ENCODE assay signal across 1 fruit fly cellular context in the genomic region with DNA sequence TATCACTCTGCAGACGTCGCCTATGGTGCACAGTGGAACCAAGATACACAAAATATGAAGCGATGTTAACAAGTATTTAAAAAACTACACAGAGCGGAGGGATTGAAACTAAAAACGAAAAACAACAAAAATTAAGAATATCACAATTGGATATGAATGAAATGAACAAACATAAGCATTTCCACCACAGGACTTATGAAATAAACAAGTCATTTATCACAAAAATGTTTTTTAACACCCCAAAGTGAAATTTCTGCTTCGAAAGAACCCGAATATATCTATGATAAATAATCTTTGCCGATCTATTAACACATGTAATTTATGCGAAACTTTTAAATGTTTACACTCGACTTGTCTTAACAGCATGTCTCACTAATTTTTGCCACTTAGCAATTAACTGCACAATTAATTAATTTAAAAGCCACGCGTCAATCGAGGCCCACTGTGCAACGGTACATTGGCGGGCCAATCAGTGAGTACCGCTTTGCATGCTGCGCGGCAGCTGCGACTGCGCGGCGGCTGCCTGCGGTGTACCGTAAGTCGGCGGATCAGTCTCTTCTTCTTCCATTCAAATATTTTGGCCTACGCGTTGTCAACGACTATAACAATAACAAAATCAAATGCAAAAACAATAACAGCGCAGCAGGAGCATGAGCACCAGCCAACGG.
A peak's percentile ranks its signal among the peaks of the same experiment; 100 is the strongest.
TF ChIP-seq lines count a peak whose summit lies in the region.

No protein-coding gene starts in this region.

TF ChIP-seq in whole organism, embryonic, 481 proteins besides CTCF, POLR2A, EP300 and RAD21 (continued from another document and continues in another):
- TF ChIP-seq CG3163 (GFP tag; optimal IDR thresholded peaks at IDR 0.05; lab: Kevin White, UChicago) (no peak), CG2120 (GFP tag; optimal IDR thresholded peaks at IDR 0.05; lab: Kevin White, UChicago) (no peak), CG6791 (GFP tag; IDR thresholded peaks at IDR 0.05; lab: Robert Waterston, UW; ENCODE audit: partially characterized antibody) (0 out of 3 replicates have a peak, but pooled peaks have one; percentile 34), CG31365 (tag; optimal IDR thresholded peaks at IDR 0.05; lab: Kevin White, UChicago) (no peak), CG4360 (GFP tag; IDR thresholded peaks at IDR 0.05; lab: Robert Waterston, UW) (no peak), HLHmδ (GFP tag; optimal IDR thresholded peaks at IDR 0.05; lab: Kevin White, UChicago) (no peak), wdn (GFP tag; IDR thresholded peaks at IDR 0.05; lab: Robert Waterston, UW) (no peak), ssp (GFP tag; IDR thresholded peaks at IDR 0.05; lab: Robert Waterston, UW) (no peak; the same call in 1 of the 2 replicates), B-H2 (GFP tag; optimal IDR thresholded peaks at IDR 0.05; lab: Kevin White, UChicago) (no peak), Nf-YA (GFP tag; IDR thresholded peaks at IDR 0.05; lab: Robert Waterston, UW) (no peak), CG13624 (GFP tag; optimal IDR thresholded peaks at IDR 0.05; lab: Kevin White, UChicago) (peak; percentile 33), CG11695 (GFP tag; IDR thresholded peaks at IDR 0.05; lab: Robert Waterston, UW) (peak; percentile 57; the same call in 2 of the 3 replicates), CG18619 (GFP tag; optimal IDR thresholded peaks at IDR 0.05; lab: Kevin White, UChicago) (peak; percentile 37), Abd-B (GFP tag; optimal IDR thresholded peaks at IDR 0.05; lab: Kevin White, UChicago) (peak; percentile 69), Gsc (GFP tag; IDR thresholded peaks at IDR 0.05; lab: Robert Waterston, UW) (no peak), CoRest (tag; optimal IDR thresholded peaks at IDR 0.05; lab: Kevin White, UChicago) (peak; percentile 64), wor (GFP tag; IDR thresholded peaks at IDR 0.05; lab: Robert Waterston, UW) (peak; percentile 24; the same call in 1 of the 2 replicates), CG9817 (tag; optimal IDR thresholded peaks at IDR 0.05; lab: Kevin White, UChicago) (no peak), E2f1 (GFP tag; IDR thresholded peaks at IDR 0.05; lab: Robert Waterston, UW) (no peak), slp2 (GFP tag; optimal IDR thresholded peaks at IDR 0.05; lab: Kevin White, UChicago) (peak; percentile 50), Six4 (GFP tag; optimal IDR thresholded peaks at IDR 0.05; lab: Kevin White, UChicago) (peak; percentile 24), fru (optimal IDR thresholded peaks at IDR 0.05; lab: Kevin White, UChicago) (no peak), CG8944 (GFP tag; optimal IDR thresholded peaks at IDR 0.05; lab: Kevin White, UChicago) (no peak), sens (GFP tag; lab: Kevin White, UChicago) (peak; percentile 94), eyg (GFP tag; optimal IDR thresholded peaks at IDR 0.05; lab: Kevin White, UChicago) (no peak), CG15269 (tag; optimal IDR thresholded peaks at IDR 0.05; lab: Kevin White, UChicago) (peak; percentile 47), Dek (tag; optimal IDR thresholded peaks at IDR 0.05; lab: Kevin White, UChicago) (no peak), CG8478 (optimal IDR thresholded peaks at IDR 0.05; lab: Kevin White, UChicago) (no peak), ttk (GFP tag; IDR thresholded peaks at IDR 0.05; lab: Robert Waterston, UW) (peak; percentile 54; the same call in 1 of the 2 replicates), CG12942 (GFP tag; optimal IDR thresholded peaks at IDR 0.05; lab: Kevin White, UChicago) (peak; percentile 6), CG43689 (GFP tag; IDR thresholded peaks at IDR 0.05; lab: Robert Waterston, UW) (no peak), CG5953 (GFP tag; IDR thresholded peaks at IDR 0.05; lab: Robert Waterston, UW) (no peak), zf30C (GFP tag; optimal IDR thresholded peaks at IDR 0.05; lab: Kevin White, UChicago) (no peak), ftz-f1 (GFP tag; optimal IDR thresholded peaks at IDR 0.05; lab: Kevin White, UChicago) (no peak), btn (GFP tag; optimal IDR thresholded peaks at IDR 0.05; lab: Kevin White, UChicago) (no peak), CG12104 (GFP tag; optimal IDR thresholded peaks at IDR 0.05; lab: Kevin White, UChicago) (no peak), zfh2 (GFP tag; optimal IDR thresholded peaks at IDR 0.05; lab: Kevin White, UChicago) (no peak), CG34224 (GFP tag; IDR thresholded peaks at IDR 0.05; lab: Robert Waterston, UW; ENCODE audit: partially characterized antibody) (no peak), CG12155 (GFP tag; optimal IDR thresholded peaks at IDR 0.05; lab: Kevin White, UChicago) (no peak), Aef1 (GFP tag; IDR thresholded peaks at IDR 0.05; lab: Robert Waterston, UW) (no peak), Atf-2 (GFP tag; optimal IDR thresholded peaks at IDR 0.05; lab: Kevin White, UChicago) (peak; percentile 50), CG13424 (tag; optimal IDR thresholded peaks at IDR 0.05; lab: Kevin White, UChicago) (peak; percentile 50), luna (GFP tag; optimal IDR thresholded peaks at IDR 0.05; lab: Kevin White, UChicago) (no peak), slou (GFP tag; optimal IDR thresholded peaks at IDR 0.05; lab: Kevin White, UChicago) (peak; percentile 25), pan (optimal IDR thresholded peaks at IDR 0.05; lab: Kevin White, UChicago) (no peak), pan (GFP tag; optimal IDR thresholded peaks at IDR 0.05 in 1 of 2, IDR thresholded peaks at IDR 0.05 in 1 of 2) (peak in 1 of 2 experiments; percentile 50), CG32767 (GFP tag; IDR thresholded peaks at IDR 0.05; lab: Robert Waterston, UW) (peak; percentile 25; the same call in 1 of the 2 replicates), CG6813 (GFP tag; optimal IDR thresholded peaks at IDR 0.05; lab: Kevin White, UChicago) (no peak), CG15479 (GFP tag; optimal IDR thresholded peaks at IDR 0.05; lab: Kevin White, UChicago) (peak; percentile 82), caup (GFP tag; optimal IDR thresholded peaks at IDR 0.05; lab: Kevin White, UChicago; ENCODE audit: severe bottlenecking) (no peak), kah (GFP tag; optimal IDR thresholded peaks at IDR 0.05; lab: Kevin White, UChicago) (no peak), sqz (GFP tag; optimal IDR thresholded peaks at IDR 0.05; lab: Kevin White, UChicago) (no peak), salm (tag; optimal IDR thresholded peaks at IDR 0.05; lab: Kevin White, UChicago) (no peak), trh (GFP tag; optimal IDR thresholded peaks at IDR 0.05; lab: Kevin White, UChicago) (no peak), CG2202 (tag; optimal IDR thresholded peaks at IDR 0.05; lab: Kevin White, UChicago) (no peak), Camta (GFP tag; optimal IDR thresholded peaks at IDR 0.05; lab: Kevin White, UChicago) (peak; percentile 46), CG15073 (GFP tag; optimal IDR thresholded peaks at IDR 0.05; lab: Kevin White, UChicago) (no peak), CG14014 (GFP tag; IDR thresholded peaks at IDR 0.05; lab: Robert Waterston, UW) (no peak; the same call in 1 of the 2 replicates), trem (tag; optimal IDR thresholded peaks at IDR 0.05; lab: Kevin White, UChicago) (no peak), twi (tag; optimal IDR thresholded peaks at IDR 0.05; lab: Kevin White, UChicago) (no peak), hb (GFP tag; IDR thresholded peaks at IDR 0.05; lab: Robert Waterston, UW; ENCODE audit: partially characterized antibody) (no peak), CG15601 (tag; optimal IDR thresholded peaks at IDR 0.05; lab: Kevin White, UChicago) (peak; percentile 38), CG18599 (GFP tag; optimal IDR thresholded peaks at IDR 0.05; lab: Kevin White, UChicago) (no peak), CG7928 (GFP tag; optimal IDR thresholded peaks at IDR 0.05; lab: Kevin White, UChicago) (no peak), Ssrp (tag; optimal IDR thresholded peaks at IDR 0.05; lab: Kevin White, UChicago) (peak; percentile 58), CG13894 (tag; optimal IDR thresholded peaks at IDR 0.05; lab: Kevin White, UChicago) (no peak), disco-r (GFP tag; optimal IDR thresholded peaks at IDR 0.05; lab: Kevin White, UChicago) (no peak), Deaf1 (tag; optimal IDR thresholded peaks at IDR 0.05; lab: Kevin White, UChicago) (no peak), bcd (GFP tag; optimal IDR thresholded peaks at IDR 0.05; lab: Kevin White, UChicago) (peak; percentile 46), pfk (GFP tag; optimal IDR thresholded peaks at IDR 0.05; lab: Kevin White, UChicago) (no peak), Poxn (GFP tag; IDR thresholded peaks at IDR 0.05; lab: Robert Waterston, UW) (no peak), sna (GFP tag; IDR thresholded peaks at IDR 0.05; lab: Robert Waterston, UW; ENCODE audit: partially characterized antibody) (no peak), CG18262 (tag; optimal IDR thresholded peaks at IDR 0.05; lab: Kevin White, UChicago) (peak; percentile 85), CG7786 (GFP tag; optimal IDR thresholded peaks at IDR 0.05; lab: Kevin White, UChicago) (no peak), Dad (GFP tag; optimal IDR thresholded peaks at IDR 0.05; lab: Kevin White, UChicago) (peak; percentile 38), ATbp (GFP tag; optimal IDR thresholded peaks at IDR 0.05; lab: Kevin White, UChicago) (peak; percentile 35), chif (GFP tag; optimal IDR thresholded peaks at IDR 0.05; lab: Kevin White, UChicago) (peak; percentile 21 to 57), CG9876 (GFP tag; optimal IDR thresholded peaks at IDR 0.05; lab: Kevin White, UChicago) (no peak), CG16779 (GFP tag; IDR thresholded peaks at IDR 0.05; lab: Robert Waterston, UW) (no peak), Mes4 (GFP tag; optimal IDR thresholded peaks at IDR 0.05; lab: Kevin White, UChicago) (peak; percentile 39), corto (GFP tag; optimal IDR thresholded peaks at IDR 0.05; lab: Kevin White, UChicago) (no peak), CG11456 (GFP tag; IDR thresholded peaks at IDR 0.05; lab: Robert Waterston, UW) (no peak), CG7987 (GFP tag; optimal IDR thresholded peaks at IDR 0.05; lab: Kevin White, UChicago) (no peak), CG11504 (tag; optimal IDR thresholded peaks at IDR 0.05; lab: Kevin White, UChicago) (peak; percentile 75), schlank (tag; optimal IDR thresholded peaks at IDR 0.05; lab: Kevin White, UChicago) (no peak), lab (GFP tag; optimal IDR thresholded peaks at IDR 0.05; lab: Kevin White, UChicago) (peak; percentile 24), NC2β (GFP tag; optimal IDR thresholded peaks at IDR 0.05; lab: Kevin White, UChicago) (no peak), CG3995 (GFP tag; optimal IDR thresholded peaks at IDR 0.05; lab: Kevin White, UChicago) (no peak), gcm2 (GFP tag; optimal IDR thresholded peaks at IDR 0.05; lab: Kevin White, UChicago) (no peak), CG10959 (GFP tag; IDR thresholded peaks at IDR 0.05; lab: Robert Waterston, UW) (no peak), repo (GFP tag; optimal IDR thresholded peaks at IDR 0.05; lab: Kevin White, UChicago) (no peak), Hr3 (GFP tag; optimal IDR thresholded peaks at IDR 0.05; lab: Kevin White, UChicago) (peak; percentile 49), CG4424 (GFP tag; optimal IDR thresholded peaks at IDR 0.05; lab: Kevin White, UChicago) (peak; percentile 69), Hmr (GFP tag; optimal IDR thresholded peaks at IDR 0.05; lab: Kevin White, UChicago) (no peak), grau (tag; optimal IDR thresholded peaks at IDR 0.05; lab: Kevin White, UChicago) (peak; percentile 48), eve (GFP tag; optimal IDR thresholded peaks at IDR 0.05; lab: Kevin White, UChicago) (peak in 1 of 2 experiments; percentile 78), Dref (GFP tag; IDR thresholded peaks at IDR 0.05; lab: Robert Waterston, UW) (no peak), H2.0 (GFP tag; IDR thresholded peaks at IDR 0.05; lab: Robert Waterston, UW) (peak; percentile 25; the same call in 1 of the 2 replicates), CG7357 (GFP tag; IDR thresholded peaks at IDR 0.05; lab: Robert Waterston, UW) (no peak), phol (tag; optimal IDR thresholded peaks at IDR 0.05; lab: Kevin White, UChicago) (peak; percentile 69), lbe (GFP tag; optimal IDR thresholded peaks at IDR 0.05; lab: Kevin White, UChicago) (no peak), pb (GFP tag; optimal IDR thresholded peaks at IDR 0.05; lab: Kevin White, UChicago) (peak; percentile 18), Taf1 (GFP tag; IDR thresholded peaks at IDR 0.05; lab: Robert Waterston, UW) (no peak), dysf (GFP tag; IDR thresholded peaks at IDR 0.05; lab: Robert Waterston, UW) (peak; percentile 57; the same call in 2 of the 3 replicates), CG9932 (GFP tag; IDR thresholded peaks at IDR 0.05; lab: Robert Waterston, UW) (no peak), Sox102F (GFP tag; optimal IDR thresholded peaks at IDR 0.05; lab: Kevin White, UChicago) (peak; percentile 58), Ets65A (GFP tag; lab: Kevin White, UChicago) (peak; percentile 39), Dfd (GFP tag; optimal IDR thresholded peaks at IDR 0.05; lab: Kevin White, UChicago) (no peak), CG2678 (tag; optimal IDR thresholded peaks at IDR 0.05; lab: Kevin White, UChicago) (peak; percentile 62), grn (GFP tag; optimal IDR thresholded peaks at IDR 0.05; lab: Kevin White, UChicago) (no peak), ap (GFP tag; IDR thresholded peaks at IDR 0.05; lab: Robert Waterston, UW) (no peak), hth (optimal IDR thresholded peaks at IDR 0.05; lab: Kevin White, UChicago) (no peak), chn (GFP tag; optimal IDR thresholded peaks at IDR 0.05; lab: Kevin White, UChicago) (peak; percentile 29), sens-2 (GFP tag; IDR thresholded peaks at IDR 0.05; lab: Robert Waterston, UW) (no peak), Adf1 (GFP tag; IDR thresholded peaks at IDR 0.05; lab: Robert Waterston, UW) (no peak), shn (GFP tag; optimal IDR thresholded peaks at IDR 0.05; lab: Kevin White, UChicago) (no peak), CG17802 (tag; optimal IDR thresholded peaks at IDR 0.05; lab: Kevin White, UChicago) (no peak), CG3281 (GFP tag; optimal IDR thresholded peaks at IDR 0.05; lab: Kevin White, UChicago) (peak; percentile 27), CG1603 (tag; optimal IDR thresholded peaks at IDR 0.05; lab: Kevin White, UChicago) (peak; percentile 20), CG11247 (GFP tag; IDR thresholded peaks at IDR 0.05; lab: Robert Waterston, UW) (peak; percentile 23; the same call in 1 of the 2 replicates), CG9727 (GFP tag; optimal IDR thresholded peaks at IDR 0.05; lab: Kevin White, UChicago) (peak; percentile 72), cwo (GFP tag; optimal IDR thresholded peaks at IDR 0.05; lab: Kevin White, UChicago) (peak; percentile 26), CG4820 (GFP tag; optimal IDR thresholded peaks at IDR 0.05; lab: Kevin White, UChicago) (peak; percentile 50), row (GFP tag; IDR thresholded peaks at IDR 0.05; lab: Robert Waterston, UW) (peak; percentile 69), CG6765 (GFP tag; optimal IDR thresholded peaks at IDR 0.05; lab: Kevin White, UChicago) (no peak), Oaz (GFP tag; IDR thresholded peaks at IDR 0.05; lab: Robert Waterston, UW) (no peak), CG10979 (tag; optimal IDR thresholded peaks at IDR 0.05; lab: Kevin White, UChicago) (peak; percentile 73)
